Worm (Caenorhabditis elegans): ENCODE results near the gene Y38E10A.33.

Gene Y38E10A.33

ce11 chrII:12671892-12672291, 7.6 kb downstream of the Y38E10A.33 start:
- no peak for TF ChIP-seq lin-15B (tag; optimal IDR thresholded peaks at IDR 0.05)
- TF ChIP-seq unc-62 (GFP tag; optimal IDR thresholded peaks at IDR 0.05 in 1 of 2) = peak in 1 of 2 experiments; percentile 48
- TF ChIP-seq unc-62 (tag; optimal IDR thresholded peaks at IDR 0.05) = no peak
- no peak for TF ChIP-seq dpl-1 (GFP tag; optimal IDR thresholded peaks at IDR 0.05)

- TF ChIP-seq lsy-2 (tag; optimal IDR thresholded peaks at IDR 0.05) = no peak
- TF ChIP-seq nhr-48 (tag; optimal IDR thresholded peaks at IDR 0.05) = no peak
- no peak for TF ChIP-seq ceh-20 (GFP tag; IDR thresholded peaks at IDR 0.05)
- TF ChIP-seq set-16 (GFP tag; IDR thresholded peaks at IDR 0.05) = peak; percentile 94
- no peak for TF ChIP-seq lin-29 (GFP tag; IDR thresholded peaks at IDR 0.05)
- TF ChIP-seq pha-4 (GFP tag; IDR thresholded peaks at IDR 0.05) = no peak
- TF ChIP-seq pha-4 (tag; optimal IDR thresholded peaks at IDR 0.05) = no peak
- no peak for TF ChIP-seq dmd-8 (GFP tag; IDR thresholded peaks at IDR 0.05)
- no peak for TF ChIP-seq ceh-32 (tag; optimal IDR thresholded peaks at IDR 0.05; ENCODE audit: poor library complexity)
- TF ChIP-seq aly-2 (tag; optimal IDR thresholded peaks at IDR 0.05) = no peak
- TF ChIP-seq D1046.2 (GFP tag; IDR thresholded peaks at IDR 0.05) = no peak
- TF ChIP-seq unc-39 (tag; optimal IDR thresholded peaks at IDR 0.05) = no peak
- no peak for TF ChIP-seq rbr-2 (tag; optimal IDR thresholded peaks at IDR 0.05)
- TF ChIP-seq unc-62 (GFP tag; optimal IDR thresholded peaks at IDR 0.05 in 1 of 2) = no peak
- no peak for TF ChIP-seq unc-62 (tag; optimal IDR thresholded peaks at IDR 0.05)
- TF ChIP-seq mxl-3 (GFP tag; optimal IDR thresholded peaks at IDR 0.05) = no peak
- TF ChIP-seq zag-1 (tag; optimal IDR thresholded peaks at IDR 0.05) = no peak
- TF ChIP-seq ceh-28 (tag; optimal IDR thresholded peaks at IDR 0.05) = peak; percentile 86
- TF ChIP-seq madf-5 (GFP tag; IDR thresholded peaks at IDR 0.05) = no peak
- TF ChIP-seq zfp-2 (tag; optimal IDR thresholded peaks at IDR 0.05) = no peak
- no peak for TF ChIP-seq mep-1 (tag; optimal IDR thresholded peaks at IDR 0.05)
- TF ChIP-seq ceh-44 (GFP tag; IDR thresholded peaks at IDR 0.05) = no peak
- TF ChIP-seq php-3 (GFP tag; IDR thresholded peaks at IDR 0.05) = no peak
- TF ChIP-seq lim-7 (GFP tag; IDR thresholded peaks at IDR 0.05) = peak; percentile 33; the same call in 1 of the 2 replicates
- TF ChIP-seq F49E8.2 (tag; optimal IDR thresholded peaks at IDR 0.05; ENCODE audit: borderline replicate concordance) = no peak
- no peak for TF ChIP-seq daf-8 (GFP tag; IDR thresholded peaks at IDR 0.05)
- TF ChIP-seq nhr-11 (tag; optimal IDR thresholded peaks at IDR 0.05) = no peak
- no peak for TF ChIP-seq hif-1 (tag; optimal IDR thresholded peaks at IDR 0.05)
- peak; percentile 51; the same call in 1 of the 2 replicates for TF ChIP-seq egl-43 (GFP tag; IDR thresholded peaks at IDR 0.05)
- no peak for TF ChIP-seq nhr-102 (tag; optimal IDR thresholded peaks at IDR 0.05)
- no peak for TF ChIP-seq nhr-10 (tag; optimal IDR thresholded peaks at IDR 0.05)
- no peak for TF ChIP-seq vab-7 (GFP tag; IDR thresholded peaks at IDR 0.05)
- TF ChIP-seq nhr-6 (tag; optimal IDR thresholded peaks at IDR 0.05) = no peak
- no peak for TF ChIP-seq T26A8.4 (GFP tag; IDR thresholded peaks at IDR 0.05)
- 0 out of 2 replicates have a peak, but pooled peaks have one; percentile 17 for TF ChIP-seq hmg-1.1 (GFP tag; IDR thresholded peaks at IDR 0.05)
- TF ChIP-seq ztf-11 (tag; optimal IDR thresholded peaks at IDR 0.05) = no peak
- no peak for TF ChIP-seq F44E2.7 (GFP tag; IDR thresholded peaks at IDR 0.05)
These were observed 8.3 kb downstream of the Y38E10A.33 start for ce11 chrII:12670877-12671864.

All from whole organism, L4 larva.